Fruit fly (Drosophila melanogaster) whole organism, wandering third instar larva: ENCODE results near the gene CG13654.

Source experiments
- Abd-B ChIP-seq: fragments of >200 bp; optimal IDR thresholded peaks from 2 replicates; lab custom pipeline; 2017; ENCODE audit warnings: missing biosample characterization, missing genetic modification characterization
- CG32264 ChIP-seq: fragments of 200-800 bp; sonication (Bioruptor generic); optimal IDR thresholded peaks from 2 replicates; lab custom pipeline; 2016; ENCODE audit warnings: missing biosample characterization, missing genetic modification characterization
- CG9705 ChIP-seq: fragments of 200-800 bp; sonication (Bioruptor generic); optimal IDR thresholded peaks from 2 replicates; lab custom pipeline; 2018; ENCODE audit warnings: missing biosample characterization, mild to moderate bottlenecking, missing genetic modification characterization
- CrebA ChIP-seq: fragments of 200-800 bp; sonication (Bioruptor generic); optimal IDR thresholded peaks from 2 replicates; lab custom pipeline; 2016; ENCODE audit warnings: missing biosample characterization, mild to moderate bottlenecking, missing genetic modification characterization, borderline replicate concordance
- Dfd ChIP-seq: fragments of >200 bp; optimal IDR thresholded peaks from 2 replicates; lab custom pipeline; 2017; ENCODE audit warnings: missing biosample characterization, missing genetic modification characterization
- Dif ChIP-seq: fragments of 200-275, 200-300 bp; sonication (Bioruptor generic); optimal IDR thresholded peaks from 2 replicates; lab custom pipeline; 2018; ENCODE audit warnings: missing biosample characterization, missing genetic modification characterization; ENCODE audit not compliant: partially characterized antibody
- GATAd ChIP-seq: sonication (Bioruptor generic); optimal IDR thresholded peaks from 2 replicates; lab custom pipeline; 2016; ENCODE audit warnings: missing biosample characterization, missing genetic modification characterization
- HLH106 ChIP-seq: fragments of 200-800 bp; optimal IDR thresholded peaks from 3 replicates; lab custom pipeline; 2019; ENCODE audit warnings: missing biosample characterization, mild to moderate bottlenecking, missing genetic modification characterization, moderate library complexity
- Hnf4 ChIP-seq: fragments of 200-800 bp; sonication (Bioruptor generic); optimal IDR thresholded peaks from 2 replicates; lab custom pipeline; 2016; ENCODE audit warnings: missing biosample characterization, mild to moderate bottlenecking, missing genetic modification characterization
- Hr78 ChIP-seq: fragments of >200 bp; optimal IDR thresholded peaks from 2 replicates; lab custom pipeline; 2017; ENCODE audit warnings: missing biosample characterization, missing genetic modification characterization
- Hr83 ChIP-seq: fragments of 200-300 bp; sonication (Bioruptor generic); optimal IDR thresholded peaks from 2 replicates; lab custom pipeline; 2016; ENCODE audit warnings: missing biosample characterization, mild to moderate bottlenecking, missing genetic modification characterization, moderate library complexity; ENCODE audit not compliant: poor library complexity, severe bottlenecking
- Jra ChIP-seq: sonication (Bioruptor generic); optimal IDR thresholded peaks from 2 replicates; lab custom pipeline; 2016; ENCODE audit warnings: missing biosample characterization, missing genetic modification characterization
- Mio ChIP-seq: sonication (Bioruptor generic); optimal IDR thresholded peaks from 2 replicates; lab custom pipeline; 2016; ENCODE audit warnings: missing biosample characterization, missing genetic modification characterization
- Myc ChIP-seq: fragments of >200 bp; optimal IDR thresholded peaks from 2 replicates; lab custom pipeline; 2017
- N ChIP-seq: fragments of >200 bp; optimal IDR thresholded peaks from 2 replicates; lab custom pipeline; 2018; ENCODE audit warnings: missing biosample characterization, missing external identifiers, missing genetic modification characterization
- OdsH ChIP-seq: fragments of 200-800 bp; sonication (Bioruptor generic); optimal IDR thresholded peaks from 2 replicates; lab custom pipeline; 2016; ENCODE audit warnings: missing biosample characterization, mild to moderate bottlenecking, missing genetic modification characterization
- Rel ChIP-seq, 2 experiments: fragments of 200-800 bp; sonication (Bioruptor generic) in 1 of 2; optimal IDR thresholded peaks; 2 replicates in 1 of 2; 3 replicates in 1 of 2; lab custom pipeline; 2016 to 2019; ENCODE audit warnings: mild to moderate bottlenecking in 2 of 2, missing biosample characterization in 2 of 2, missing genetic modification characterization in 2 of 2, moderate library complexity in 1 of 2
- Sp1 ChIP-seq: fragments of 200-800 bp; sonication (Bioruptor generic); optimal IDR thresholded peaks from 3 replicates; lab custom pipeline; 2019; ENCODE audit warnings: missing biosample characterization, mild to moderate bottlenecking, missing genetic modification characterization, moderate library complexity
- Vsx2 ChIP-seq: fragments of 200-300, 225-300 bp; sonication (Bioruptor generic); optimal IDR thresholded peaks from 2 replicates; lab custom pipeline; 2018; ENCODE audit warnings: missing biosample characterization, missing genetic modification characterization; ENCODE audit not compliant: partially characterized antibody
- br ChIP-seq: fragments of 200-800 bp; sonication (Bioruptor generic); optimal IDR thresholded peaks from 2 replicates; lab custom pipeline; 2016; ENCODE audit warnings: missing biosample characterization, missing genetic modification characterization
- brk ChIP-seq: fragments of 200-800 bp; sonication (Bioruptor generic); optimal IDR thresholded peaks from 2 replicates; lab custom pipeline; 2016; ENCODE audit warnings: missing biosample characterization, mild to moderate bottlenecking, missing genetic modification characterization
- dl ChIP-seq, 2 experiments: fragments of 175-275, 200-275 bp in 1 of 2; fragments of 200-275 bp in 1 of 2; sonication (Bioruptor generic); optimal IDR thresholded peaks; lab custom pipeline; 2018; ENCODE audit warnings: mild to moderate bottlenecking in 2 of 2, missing biosample characterization in 2 of 2, missing genetic modification characterization in 2 of 2, moderate library complexity in 2 of 2; ENCODE audit not compliant: partially characterized antibody in 2 of 2, insufficient read depth in 1 of 2
- dmrt93B ChIP-seq: fragments of 200-800 bp; sonication (Bioruptor generic); optimal IDR thresholded peaks from 2 replicates; lab custom pipeline; 2018; ENCODE audit warnings: missing biosample characterization, mild to moderate bottlenecking, missing genetic modification characterization
- dsf ChIP-seq: sonication (Bioruptor generic); optimal IDR thresholded peaks from 2 replicates; lab custom pipeline; 2016; ENCODE audit warnings: missing biosample characterization, missing genetic modification characterization, borderline replicate concordance
- ey ChIP-seq: fragments of 200-800 bp; sonication (Bioruptor generic); optimal IDR thresholded peaks from 2 replicates; lab custom pipeline; 2016; ENCODE audit warnings: missing biosample characterization, missing genetic modification characterization
- foxo ChIP-seq, 2 experiments: fragments of 200-800 bp; sonication (Bioruptor generic); optimal IDR thresholded peaks; 2 replicates in 1 of 2; 3 replicates in 1 of 2; lab custom pipeline; 2016 to 2017; ENCODE audit warnings: missing biosample characterization in 2 of 2, missing genetic modification characterization in 2 of 2
- fru ChIP-seq: fragments of 200-800 bp; sonication (Bioruptor generic); optimal IDR thresholded peaks from 3 replicates; lab custom pipeline; 2016; ENCODE audit warnings: missing biosample characterization, mild to moderate bottlenecking, missing genetic modification characterization
- h ChIP-seq: fragments of 200-800 bp; sonication (Bioruptor generic); optimal IDR thresholded peaks from 3 replicates; lab custom pipeline; 2016; ENCODE audit warnings: missing biosample characterization, mild to moderate bottlenecking, missing genetic modification characterization
- jim ChIP-seq: fragments of 175-275, 200-325 bp; sonication (Bioruptor generic); optimal IDR thresholded peaks from 2 replicates; lab custom pipeline; 2016; ENCODE audit warnings: missing biosample characterization, mild to moderate bottlenecking, missing genetic modification characterization
- lola ChIP-seq: fragments of >200 bp; optimal IDR thresholded peaks from 2 replicates; lab custom pipeline; 2017; ENCODE audit warnings: missing biosample characterization, missing genetic modification characterization
- pan ChIP-seq: fragments of >200 bp; optimal IDR thresholded peaks from 2 replicates; lab custom pipeline; 2017
- psq ChIP-seq: fragments of 200-800 bp; sonication (Bioruptor generic); optimal IDR thresholded peaks from 3 replicates; lab custom pipeline; 2017; ENCODE audit warnings: missing biosample characterization, mild to moderate bottlenecking, missing genetic modification characterization, moderate library complexity
- rgr ChIP-seq: fragments of 200-800 bp; sonication (Bioruptor generic); optimal IDR thresholded peaks from 3 replicates; lab custom pipeline; 2016; ENCODE audit warnings: missing biosample characterization, mild to moderate bottlenecking, missing genetic modification characterization
- sage ChIP-seq: fragments of 200-800 bp; sonication (Bioruptor generic); optimal IDR thresholded peaks from 2 replicates; lab custom pipeline; 2016; ENCODE audit warnings: missing biosample characterization, mild to moderate bottlenecking, missing genetic modification characterization
- sv ChIP-seq: fragments of 200-800 bp; sonication (Bioruptor generic); optimal IDR thresholded peaks from 3 replicates; lab custom pipeline; 2016; ENCODE audit warnings: missing biosample characterization, missing genetic modification characterization
- tai ChIP-seq: sonication (Bioruptor generic); optimal IDR thresholded peaks from 2 replicates; lab custom pipeline; 2016; ENCODE audit warnings: missing biosample characterization, missing genetic modification characterization
- usp ChIP-seq: fragments of >200 bp; optimal IDR thresholded peaks from 2 replicates; lab custom pipeline; 2017; ENCODE audit warnings: missing biosample characterization, missing genetic modification characterization
- woc ChIP-seq: sonication (Bioruptor generic); optimal IDR thresholded peaks from 2 replicates; lab custom pipeline; 2016; ENCODE audit warnings: missing biosample characterization, mild to moderate bottlenecking, missing genetic modification characterization

The CG13654 gene

DNA sequence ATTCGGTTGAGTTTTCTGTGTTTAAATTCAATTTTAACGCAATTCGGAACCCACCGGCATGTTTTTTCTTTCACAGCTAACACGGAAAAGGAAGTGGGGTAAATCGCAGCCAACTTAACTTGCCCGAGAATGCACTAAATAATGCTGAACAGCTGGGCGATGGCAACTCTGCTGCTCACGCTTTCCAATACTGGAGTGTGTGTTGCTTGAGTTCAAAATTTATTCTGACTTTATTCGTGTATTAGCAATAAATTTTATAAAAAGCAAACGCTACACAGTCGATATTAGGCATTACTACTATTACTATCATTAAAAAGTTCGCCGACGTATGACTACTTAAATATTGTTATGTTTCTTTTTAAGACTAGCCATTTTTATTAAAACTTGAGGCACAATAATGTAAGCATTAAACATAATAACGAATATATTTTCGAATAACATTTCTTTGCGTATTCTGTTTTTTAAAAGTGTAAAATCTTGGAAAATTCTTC, 47.8 kb downstream of the CG13654 start, which contains the start of the genes RpS27 and Nup37:
TSS of gene RpS27 (minus strand) at position 136 of the 491 bp plus-strand sequence.
TSS of gene Nup37 (plus strand) at position 280 of the 491 bp plus-strand sequence.
- no peak for TF ChIP-seq tai (GFP tag; lab: Kevin White, UChicago)
- TF ChIP-seq br (GFP tag; lab: Kevin White, UChicago): peak; percentile 98
- no peak for TF ChIP-seq Hnf4 (GFP tag; lab: Kevin White, UChicago)
- TF ChIP-seq sv (GFP tag; lab: Kevin White, UChicago): peak; percentile 96
- TF ChIP-seq Myc (lab: Kevin White, UChicago): peak; percentile 25
- no peak for TF ChIP-seq Hr78 (GFP tag; lab: Kevin White, UChicago)
- TF ChIP-seq dl (GFP tag; optimal IDR thresholded peaks at IDR 0.05; lab: Kevin White, UChicago; ENCODE audit: insufficient read depth in 1 of 2, partially characterized antibody in 2 of 2): no peak
- peak; percentile 79 for TF ChIP-seq dsf
- peak; percentile 96 for TF ChIP-seq h (GFP tag; lab: Kevin White, UChicago)
- no peak for TF ChIP-seq Vsx2 (GFP tag; lab: Kevin White, UChicago)
- peak; percentile 81 to 97 for TF ChIP-seq foxo (GFP tag; optimal IDR thresholded peaks at IDR 0.05; lab: Kevin White, UChicago)
- peak; percentile 99 for TF ChIP-seq CG9705
- TF ChIP-seq Mio (GFP tag; lab: Kevin White, UChicago): peak; percentile 92
- peak; percentile 95 for TF ChIP-seq OdsH (GFP tag; lab: Kevin White, UChicago)
- peak; percentile 97 for TF ChIP-seq Sp1 (GFP tag; lab: Kevin White, UChicago)
- no peak for TF ChIP-seq Abd-B (GFP tag; lab: Kevin White, UChicago)
- TF ChIP-seq N (GFP tag; lab: Kevin White, UChicago): no peak
- TF ChIP-seq lola: no peak
- peak; percentile 53 for TF ChIP-seq Rel (GFP tag; optimal IDR thresholded peaks at IDR 0.05; lab: Kevin White, UChicago)
- peak; percentile 83 for TF ChIP-seq Rel (tag; optimal IDR thresholded peaks at IDR 0.05; lab: Kevin White, UChicago)
- TF ChIP-seq Hr83 (GFP tag; lab: Kevin White, UChicago): peak; percentile 99
- peak; percentile 90 for TF ChIP-seq ey (GFP tag; lab: Kevin White, UChicago)
- peak; percentile 89 for TF ChIP-seq GATAd (GFP tag; lab: Kevin White, UChicago)
- peak; percentile 91 for TF ChIP-seq CG32264 (GFP tag; lab: Kevin White, UChicago)
- TF ChIP-seq woc (GFP tag; lab: Kevin White, UChicago): peak; percentile 77
- TF ChIP-seq Jra: no peak
- TF ChIP-seq rgr (GFP tag; lab: Kevin White, UChicago): peak; percentile 99
- TF ChIP-seq pan (lab: Kevin White, UChicago): no peak
- TF ChIP-seq fru (GFP tag; lab: Kevin White, UChicago): peak; percentile 96
- no peak for TF ChIP-seq Dif (GFP tag; lab: Kevin White, UChicago)
- no peak for TF ChIP-seq CrebA (GFP tag; lab: Kevin White, UChicago)
- TF ChIP-seq brk (GFP tag; lab: Kevin White, UChicago): no peak
- TF ChIP-seq usp (GFP tag; lab: Kevin White, UChicago): no peak
- peak; percentile 99 for TF ChIP-seq dmrt93B (GFP tag; lab: Kevin White, UChicago)
- TF ChIP-seq HLH106 (tag; lab: Kevin White, UChicago): peak; percentile 96
- TF ChIP-seq psq: peak; percentile 89
- peak; percentile 7 for TF ChIP-seq jim
- TF ChIP-seq Dfd (GFP tag; lab: Kevin White, UChicago): no peak
- peak; percentile 66 for TF ChIP-seq sage (GFP tag; lab: Kevin White, UChicago)
- TF ChIP-seq, all 38 proteins: peak for 23
